Fruit fly (Drosophila melanogaster): ENCODE results near the gene Lkb1.

The Lkb1 gene

dm6 chr3R:13644778-13645660, 31.3 kb upstream of the Lkb1 start (continued):
- TF ChIP-seq Gug (GFP tag; IDR thresholded peaks at IDR 0.05) (no peak), CG10147 (GFP tag; optimal IDR thresholded peaks at IDR 0.05) (peak; percentile 43), CTCF (GFP tag; optimal IDR thresholded peaks at IDR 0.05) (no peak), chn (GFP tag; optimal IDR thresholded peaks at IDR 0.05) (no peak), CG11723 (GFP tag; optimal IDR thresholded peaks at IDR 0.05) (no peak), CG1603 (tag; optimal IDR thresholded peaks at IDR 0.05) (no peak), Xrp1 (GFP tag; IDR thresholded peaks at IDR 0.05) (peak; percentile 59; the same call in 1 of the 2 replicates), CG7987 (GFP tag; optimal IDR thresholded peaks at IDR 0.05) (no peak), Dek (tag; optimal IDR thresholded peaks at IDR 0.05) (peak; percentile 19), sob (GFP tag; IDR thresholded peaks at IDR 0.05) (0 out of 2 replicates have a peak, but pooled peaks have one; percentile 6), BEAF-32 (GFP tag; optimal IDR thresholded peaks at IDR 0.05) (no peak), Six4 (GFP tag; optimal IDR thresholded peaks at IDR 0.05) (no peak), stwl (tag; optimal IDR thresholded peaks at IDR 0.05) (no peak), esg (GFP tag; conservative IDR thresholded peaks at IDR 0.05) (peak; percentile 6; the same call in 1 of the 2 replicates), CG8478 (optimal IDR thresholded peaks at IDR 0.05) (no peak), Ets97D (GFP tag; optimal IDR thresholded peaks at IDR 0.05) (no peak), CG3065 (GFP tag; optimal IDR thresholded peaks at IDR 0.05) (no peak), gcm2 (GFP tag; optimal IDR thresholded peaks at IDR 0.05) (no peak), fu2 (GFP tag; optimal IDR thresholded peaks at IDR 0.05) (no peak), CG34376 (GFP tag; optimal IDR thresholded peaks at IDR 0.05) (peak; percentile 17), PHDP (tag; optimal IDR thresholded peaks at IDR 0.05) (peak; percentile 77), Atf3 (GFP tag; optimal IDR thresholded peaks at IDR 0.05) (no peak), Dp (GFP tag; optimal IDR thresholded peaks at IDR 0.05) (no peak), CG16813 (GFP tag; IDR thresholded peaks at IDR 0.05; ENCODE audit: partially characterized antibody) (no peak), row (GFP tag; IDR thresholded peaks at IDR 0.05) (peak; percentile 68; the same call in 1 of the 3 replicates), dmrt99B (tag; optimal IDR thresholded peaks at IDR 0.05) (no peak), Pdp1 (GFP tag; optimal IDR thresholded peaks at IDR 0.05) (peak in 1 of 2 experiments; percentile 84), CG10274 (GFP tag; optimal IDR thresholded peaks at IDR 0.05) (no peak), CG15601 (tag; optimal IDR thresholded peaks at IDR 0.05) (peak; percentile 29), CG3407 (GFP tag; optimal IDR thresholded peaks at IDR 0.05) (no peak), CG7839 (tag; optimal IDR thresholded peaks at IDR 0.05) (no peak), CG31388 (GFP tag; optimal IDR thresholded peaks at IDR 0.05) (no peak), p53 (GFP tag; optimal IDR thresholded peaks at IDR 0.05) (no peak), CG4707 (GFP tag; optimal IDR thresholded peaks at IDR 0.05) (no peak), sisA (GFP tag; IDR thresholded peaks at IDR 0.05) (no peak), CG32772 (GFP tag; IDR thresholded peaks at IDR 0.05) (no peak), chinmo (GFP tag; IDR thresholded peaks at IDR 0.05; ENCODE audit: partially characterized antibody) (peak; percentile 88; the same call in 2 of the 4 replicates), CG9437 (GFP tag; optimal IDR thresholded peaks at IDR 0.05) (peak; percentile 92), CG11398 (GFP tag; optimal IDR thresholded peaks at IDR 0.05) (no peak), CG7556 (GFP tag; optimal IDR thresholded peaks at IDR 0.05) (peak; percentile 34), Vsx1 (GFP tag; optimal IDR thresholded peaks at IDR 0.05) (peak; percentile 7), Dip2 (GFP tag; IDR thresholded peaks at IDR 0.05) (no peak), insv (GFP tag; optimal IDR thresholded peaks at IDR 0.05) (peak in 1 of 2 experiments; percentile 33), NC2α (GFP tag; optimal IDR thresholded peaks at IDR 0.05) (no peak), Hr51 (GFP tag; optimal IDR thresholded peaks at IDR 0.05) (no peak), pros (GFP tag; optimal IDR thresholded peaks at IDR 0.05) (peak; percentile 35), amos (GFP tag; IDR thresholded peaks at IDR 0.05; ENCODE audit: partially characterized antibody) (no peak), wdn (GFP tag; IDR thresholded peaks at IDR 0.05) (peak; percentile 49), ems (GFP tag; optimal IDR thresholded peaks at IDR 0.05) (peak; percentile 39)

Data from whole organism, embryonic.